Worm (Caenorhabditis elegans): Measurements from ENCODE around the gene unc-3.

unc-3 gene

ce11 chrX:14794170-14794569, 20.8 kb downstream of the unc-3 start:
- no peak for TF ChIP-seq nhr-237 (tag; optimal IDR thresholded peaks at IDR 0.05)
- no peak for TF ChIP-seq C34F6.9 (tag; optimal IDR thresholded peaks at IDR 0.05)
- no peak for TF ChIP-seq sma-3 (GFP tag; optimal IDR thresholded peaks at IDR 0.05)
- no peak for TF ChIP-seq R02D3.7 (tag; optimal IDR thresholded peaks at IDR 0.05)

- TF ChIP-seq blmp-1 (tag; optimal IDR thresholded peaks at IDR 0.05; ENCODE audit: insufficient read depth) (no peak), sma-3 (GFP tag; optimal IDR thresholded peaks at IDR 0.05) (no peak), nhr-25 (tag; optimal IDR thresholded peaks at IDR 0.05) (no peak), ztf-4 (tag; optimal IDR thresholded peaks at IDR 0.05) (no peak)
Observed at ce11 chrX:14797405-14797804, 24.1 kb downstream of the unc-3 start.

- TF ChIP-seq sem-4 (tag; optimal IDR thresholded peaks at IDR 0.05) = peak; percentile 32
- no peak for TF ChIP-seq nhr-237 (tag; optimal IDR thresholded peaks at IDR 0.05)
- TF ChIP-seq peb-1 (tag; optimal IDR thresholded peaks at IDR 0.05) = no peak
- TF ChIP-seq lin-13 (GFP tag; optimal IDR thresholded peaks at IDR 0.05) = peak; percentile 33
- TF ChIP-seq Y55F3AM.14 (GFP tag; optimal IDR thresholded peaks at IDR 0.05) = no peak
- TF ChIP-seq zag-1 (tag; optimal IDR thresholded peaks at IDR 0.05) = no peak
- peak; percentile 23 for TF ChIP-seq lin-11 (tag; optimal IDR thresholded peaks at IDR 0.05)
- TF ChIP-seq unc-39 (tag; optimal IDR thresholded peaks at IDR 0.05) = no peak
- TF ChIP-seq alr-1 (tag; optimal IDR thresholded peaks at IDR 0.05) = no peak
- TF ChIP-seq gmeb-1 (tag; optimal IDR thresholded peaks at IDR 0.05) = no peak
- peak in 1 of 2 experiments; percentile 13 for TF ChIP-seq mdl-1 (tag; optimal IDR thresholded peaks at IDR 0.05)
- TF ChIP-seq R02D3.7 (tag; optimal IDR thresholded peaks at IDR 0.05) = no peak
- no peak for TF ChIP-seq skn-1 (tag; optimal IDR thresholded peaks at IDR 0.05)
- no peak for TF ChIP-seq ztf-1 (GFP tag; conservative IDR thresholded peaks at IDR 0.05)
- no peak for TF ChIP-seq ZK546.5 (tag; optimal IDR thresholded peaks at IDR 0.05)
- TF ChIP-seq elt-1 (tag; optimal IDR thresholded peaks at IDR 0.05) = no peak
- peak in 1 of 2 experiments; percentile 23 for TF ChIP-seq lsy-2 (tag; optimal IDR thresholded peaks at IDR 0.05)
- TF ChIP-seq mab-5 (tag; optimal IDR thresholded peaks at IDR 0.05) = no peak
- no peak for TF ChIP-seq nhr-25 (tag; optimal IDR thresholded peaks at IDR 0.05)
- no peak for TF ChIP-seq lin-39 (tag; optimal IDR thresholded peaks at IDR 0.05)
- no peak for TF ChIP-seq ztf-4 (tag; optimal IDR thresholded peaks at IDR 0.05)
- no peak for TF ChIP-seq ztf-11 (tag; optimal IDR thresholded peaks at IDR 0.05)
- peak; percentile 29 for TF ChIP-seq nhr-129 (tag; optimal IDR thresholded peaks at IDR 0.05)
- TF ChIP-seq mbf-1 (tag; optimal IDR thresholded peaks at IDR 0.05) = no peak
- no peak for TF ChIP-seq nhr-6 (tag; optimal IDR thresholded peaks at IDR 0.05)
- TF ChIP-seq sma-3 (GFP tag; optimal IDR thresholded peaks at IDR 0.05) = peak; percentile 45
- no peak for TF ChIP-seq ceh-16 (tag; optimal IDR thresholded peaks at IDR 0.05)
- TF ChIP-seq crh-2 (tag; optimal IDR thresholded peaks at IDR 0.05) = peak; percentile 23
- TF ChIP-seq ceh-82 (tag; optimal IDR thresholded peaks at IDR 0.05) = no peak
- peak; percentile 33 for TF ChIP-seq unc-55 (GFP tag; optimal IDR thresholded peaks at IDR 0.05)
- TF ChIP-seq aly-2 (tag; optimal IDR thresholded peaks at IDR 0.05) = no peak
- TF ChIP-seq snpc-4 (tag; optimal IDR thresholded peaks at IDR 0.05) = no peak
- TF ChIP-seq fos-1 (tag; optimal IDR thresholded peaks at IDR 0.05) = peak; percentile 42
- TF ChIP-seq blmp-1 (tag; optimal IDR thresholded peaks at IDR 0.05; ENCODE audit: insufficient read depth) = no peak
- no peak for TF ChIP-seq unc-62 (GFP tag; optimal IDR thresholded peaks at IDR 0.05)
- no peak for TF ChIP-seq nhr-10 (tag; optimal IDR thresholded peaks at IDR 0.05)
- peak; percentile 39 for TF ChIP-seq C34F6.9 (tag; optimal IDR thresholded peaks at IDR 0.05)
- TF ChIP-seq nhr-23 (tag; optimal IDR thresholded peaks at IDR 0.05) = no peak
- TF ChIP-seq sma-9 (GFP tag; optimal IDR thresholded peaks at IDR 0.05) = peak; percentile 65
- TF ChIP-seq sma-9 (tag; optimal IDR thresholded peaks at IDR 0.05) = no peak
- TF ChIP-seq egl-27 (tag; optimal IDR thresholded peaks at IDR 0.05) = no peak
- TF ChIP-seq nhr-12 (tag; optimal IDR thresholded peaks at IDR 0.05) = no peak
- TF ChIP-seq nhr-11 (tag; optimal IDR thresholded peaks at IDR 0.05) = no peak
- TF ChIP-seq nhr-21 (tag; optimal IDR thresholded peaks at IDR 0.05) = no peak
- no peak for TF ChIP-seq nhr-77 (tag; optimal IDR thresholded peaks at IDR 0.05)
- TF ChIP-seq ama-1 (optimal IDR thresholded peaks at IDR 0.05) = no peak
- TF ChIP-seq F13H6.1 (tag; optimal IDR thresholded peaks at IDR 0.05) = peak; percentile 49
- TF ChIP-seq elt-3 (tag; optimal IDR thresholded peaks at IDR 0.05) = no peak
- TF ChIP-seq dmd-4 (tag; optimal IDR thresholded peaks at IDR 0.05) = no peak
Observed at ce11 chrX:14804706-14805105, 31.4 kb downstream of the unc-3 start.
